Worm (Caenorhabditis elegans) whole organism, young adult: Measurements from ENCODE around the gene srd-32.

Experiments
- B0019.2 ChIP-seq: fragments of 200-800 bp; sonication (Bioruptor generic); conservative IDR thresholded peaks from 2 replicates; pipeline ENCODE4 v1.3.6; 2022; ENCODE audit warnings: missing genetic modification reagents, missing genetic modification characterization, missing compliant biosample characterization
- B0336.3 ChIP-seq: fragments of 200-800 bp; sonication (Bioruptor generic); IDR thresholded peaks from 2 replicates; pipeline ENCODE4 v1.3.6; 2022; ENCODE audit warnings: missing genetic modification characterization, missing compliant biosample characterization
- F33H1.4 ChIP-seq: fragments of 200-800 bp; sonication (Bioruptor generic); IDR thresholded peaks from 2 replicates; pipeline ENCODE4 v1.3.6; 2022; ENCODE audit warnings: missing genetic modification reagents, missing genetic modification characterization, missing compliant biosample characterization
- F55B11.4 ChIP-seq: sonication (generic microtip); optimal IDR thresholded peaks from 2 replicates; lab custom pipeline; 2016; ENCODE audit warnings: missing compliant biosample characterization, missing genetic modification characterization, borderline replicate concordance; ENCODE audit not compliant: insufficient read depth
- F57A8.1 ChIP-seq: fragments of 200-800 bp; sonication (Bioruptor generic); optimal IDR thresholded peaks from 2 replicates; lab custom pipeline; 2018; ENCODE audit warnings: mild to moderate bottlenecking, missing genetic modification characterization, moderate library complexity, missing compliant biosample characterization
- F57C9.4 ChIP-seq: sonication (generic microtip); optimal IDR thresholded peaks from 2 replicates; lab custom pipeline; 2017; ENCODE audit warnings: mild to moderate bottlenecking, missing genetic modification characterization, missing compliant biosample characterization
- T07F8.4 ChIP-seq: sonication (generic microtip); optimal IDR thresholded peaks from 2 replicates; lab custom pipeline; 2016; ENCODE audit warnings: mild to moderate bottlenecking, missing genetic modification characterization, moderate library complexity, missing compliant biosample characterization
- Y53F4B.3 ChIP-seq: fragments of 200-800 bp; sonication (Bioruptor generic); IDR thresholded peaks from 2 replicates; pipeline ENCODE4 v1.3.6; 2022; ENCODE audit warnings: missing genetic modification reagents, missing genetic modification characterization, missing compliant biosample characterization
- Y53G8AR.9 ChIP-seq: fragments of 200-800 bp; sonication (Bioruptor generic); conservative IDR thresholded peaks from 2 replicates; pipeline ENCODE4 v1.3.6; 2022; ENCODE audit warnings: missing genetic modification reagents, missing genetic modification characterization, missing compliant biosample characterization
- Y67H2A.10 ChIP-seq: fragments of 200-800 bp; sonication (Bioruptor generic); conservative IDR thresholded peaks from 2 replicates; pipeline ENCODE4 v1.3.6; 2022; ENCODE audit warnings: missing genetic modification reagents, missing genetic modification characterization, missing compliant biosample characterization
- ZK185.1 ChIP-seq: sonication (generic microtip); optimal IDR thresholded peaks from 2 replicates; lab custom pipeline; 2016; ENCODE audit warnings: mild to moderate bottlenecking, missing genetic modification characterization, missing compliant biosample characterization; ENCODE audit not compliant: poor library complexity, severe bottlenecking
- akir-1 ChIP-seq: fragments of 200-800 bp; sonication (Bioruptor generic); optimal IDR thresholded peaks from 2 replicates; lab custom pipeline; 2018; ENCODE audit warnings: mild to moderate bottlenecking, missing genetic modification characterization, moderate library complexity, missing compliant biosample characterization
- atf-7 ChIP-seq: sonication (generic microtip); optimal IDR thresholded peaks from 2 replicates; lab custom pipeline; 2017; ENCODE audit warnings: mild to moderate bottlenecking, missing genetic modification characterization, missing compliant biosample characterization
- athp-1 ChIP-seq: sonication (generic microtip); optimal IDR thresholded peaks from 2 replicates; lab custom pipeline; 2017; ENCODE audit warnings: mild to moderate bottlenecking, missing genetic modification characterization, missing compliant biosample characterization
- attf-5 ChIP-seq: fragments of 200-800 bp; sonication (Bioruptor generic); optimal IDR thresholded peaks from 2 replicates; lab custom pipeline; 2018; ENCODE audit warnings: mild to moderate bottlenecking, missing genetic modification characterization, missing compliant biosample characterization
- attf-6 ChIP-seq: fragments of 200-800 bp; sonication (Bioruptor generic); IDR thresholded peaks from 2 replicates; pipeline ENCODE4 v1.3.6; 2022; ENCODE audit warnings: missing genetic modification reagents, missing genetic modification characterization, missing compliant biosample characterization
- bed-1 ChIP-seq: fragments of 200-800 bp; sonication (Bioruptor generic); IDR thresholded peaks from 2 replicates; pipeline ENCODE4 v1.3.6; 2022; ENCODE audit warnings: missing genetic modification reagents, missing genetic modification characterization, missing compliant biosample characterization
- ceh-91 ChIP-seq: fragments of 200-800 bp; sonication (Bioruptor generic); IDR thresholded peaks from 2 replicates; pipeline ENCODE4 v1.3.6; 2022; ENCODE audit warnings: missing genetic modification reagents, missing genetic modification characterization, missing compliant biosample characterization
- die-1 ChIP-seq: sonication (generic microtip); optimal IDR thresholded peaks from 2 replicates; lab custom pipeline; 2016; ENCODE audit warnings: missing genotype, mild to moderate bottlenecking, missing genetic modification characterization, missing compliant biosample characterization
- egl-18 ChIP-seq: fragments of 200-800 bp; sonication (Bioruptor generic); IDR thresholded peaks from 2 replicates; pipeline ENCODE4 v1.3.6; 2022; ENCODE audit warnings: missing genetic modification reagents, missing genetic modification characterization, missing compliant biosample characterization
- ekl-4 ChIP-seq: fragments of 200-800 bp; sonication (Bioruptor generic); IDR thresholded peaks from 2 replicates; pipeline ENCODE4 v1.3.6; 2022; ENCODE audit warnings: missing genetic modification reagents, missing genetic modification characterization, missing compliant biosample characterization
- hrde-1 ChIP-seq: sonication (generic microtip); optimal IDR thresholded peaks from 2 replicates; lab custom pipeline; 2016; ENCODE audit warnings: missing genetic modification characterization, mild to moderate bottlenecking, missing compliant biosample characterization, moderate library complexity, missing genotype, missing genetic modification reagents, borderline replicate concordance
- hsf-1 ChIP-seq: fragments of 200-800 bp; sonication (Bioruptor generic); IDR thresholded peaks from 2 replicates; pipeline ENCODE4 v1.3.6; 2022; ENCODE audit warnings: missing genetic modification reagents, missing genetic modification characterization, missing compliant biosample characterization
- lir-1 ChIP-seq: fragments of 200-800 bp; sonication (Bioruptor generic); conservative IDR thresholded peaks from 2 replicates; pipeline ENCODE4 v1.3.6; 2022; ENCODE audit warnings: missing genetic modification reagents, missing genetic modification characterization, missing compliant biosample characterization
- lsl-1 ChIP-seq: fragments of 200-800 bp; sonication (Bioruptor generic); optimal IDR thresholded peaks from 2 replicates; lab custom pipeline; 2018; ENCODE audit warnings: mild to moderate bottlenecking, missing genetic modification characterization, moderate library complexity, missing compliant biosample characterization
- madf-10 ChIP-seq: sonication (generic microtip); optimal IDR thresholded peaks from 2 replicates; lab custom pipeline; 2016; ENCODE audit warnings: mild to moderate bottlenecking, missing genetic modification characterization, missing compliant biosample characterization
- madf-8 ChIP-seq: fragments of 200-800 bp; sonication (Bioruptor generic); conservative IDR thresholded peaks from 2 replicates; pipeline ENCODE4 v1.3.6; 2022; ENCODE audit warnings: missing genetic modification reagents, missing genetic modification characterization, missing compliant biosample characterization
- mel-28 ChIP-seq: sonication (generic microtip); optimal IDR thresholded peaks from 2 replicates; lab custom pipeline; 2016; ENCODE audit warnings: borderline replicate concordance, mild to moderate bottlenecking, missing genetic modification characterization, missing compliant biosample characterization
- nhr-179 ChIP-seq: sonication (generic microtip); optimal IDR thresholded peaks from 2 replicates; lab custom pipeline; 2016; ENCODE audit warnings: mild to moderate bottlenecking, missing genetic modification characterization, missing compliant biosample characterization
- nhr-90 ChIP-seq: sonication (generic microtip); optimal IDR thresholded peaks from 2 replicates; lab custom pipeline; 2016; ENCODE audit warnings: missing genotype, mild to moderate bottlenecking, missing genetic modification characterization, missing compliant biosample characterization
- pha-4 ChIP-seq: fragments of 150-350 bp; sonication (generic microtip); optimal IDR thresholded peaks from 2 replicates; lab custom pipeline; 2014; ENCODE audit warnings: missing biosample characterization, missing genetic modification reagents, missing genetic modification characterization
- sdz-38 ChIP-seq: sonication (generic microtip); optimal IDR thresholded peaks from 2 replicates; lab custom pipeline; 2016; ENCODE audit warnings: missing genotype, missing genetic modification characterization, missing compliant biosample characterization
- tlf-1 ChIP-seq: fragments of 200-800 bp; sonication (Bioruptor generic); optimal IDR thresholded peaks from 2 replicates; lab custom pipeline; 2018; ENCODE audit warnings: mild to moderate bottlenecking, missing genetic modification characterization, missing compliant biosample characterization
- ztf-28 ChIP-seq: fragments of 200-800 bp; sonication (Bioruptor generic); IDR thresholded peaks from 2 replicates; pipeline ENCODE4 v1.3.6; 2022; ENCODE audit warnings: missing genetic modification reagents, missing genetic modification characterization, missing compliant biosample characterization
- ztf-3 ChIP-seq: fragments of 200-800 bp; sonication (Bioruptor generic); optimal IDR thresholded peaks from 2 replicates; lab custom pipeline; 2018; ENCODE audit warnings: mild to moderate bottlenecking, missing genetic modification characterization, missing compliant biosample characterization
- ztf-6 ChIP-seq: fragments of 200-800 bp; sonication (Bioruptor generic); IDR thresholded peaks from 2 replicates; pipeline ENCODE4 v1.3.6; 2022; ENCODE audit warnings: missing genetic modification reagents, missing genetic modification characterization, missing compliant biosample characterization

srd-32 gene

ce11 chrV:4871992-4872391 is 6.5 kb downstream of the srd-32 start, which contains the start of gene srd-33:
Gene srd-33, plus strand, starts transcription at chrV:4872292.
- TF ChIP-seq die-1 (tag; lab: Kevin White, UChicago) (no peak), F33H1.4 (GFP tag; lab: Robert Waterston, UW) (no peak), ztf-28 (GFP tag; lab: Robert Waterston, UW) (no peak), ekl-4 (GFP tag; lab: Robert Waterston, UW) (no peak), B0336.3 (GFP tag; lab: Robert Waterston, UW) (no peak), madf-10 (tag; lab: Kevin White, UChicago) (no peak), nhr-179 (tag; lab: Kevin White, UChicago) (no peak), ZK185.1 (tag; lab: Kevin White, UChicago) (no peak), lsl-1 (GFP tag; lab: Kevin White, UChicago) (no peak), hrde-1 (tag; lab: Kevin White, UChicago) (no peak), Y67H2A.10 (GFP tag; lab: Robert Waterston, UW) (no peak), attf-5 (GFP tag; lab: Kevin White, UChicago) (no peak), nhr-90 (no peak), atf-7 (tag; lab: Kevin White, UChicago) (no peak)

- TF ChIP-seq ZK185.1 (tag; lab: Kevin White, UChicago): no peak
- no peak for TF ChIP-seq ztf-3 (GFP tag; lab: Kevin White, UChicago)
- TF ChIP-seq F57C9.4 (tag; lab: Kevin White, UChicago): no peak
- no peak for TF ChIP-seq T07F8.4 (tag; lab: Kevin White, UChicago)
- no peak for TF ChIP-seq F55B11.4 (tag; lab: Kevin White, UChicago)
- TF ChIP-seq athp-1 (tag; lab: Kevin White, UChicago): no peak
- TF ChIP-seq Y53F4B.3: no peak
- TF ChIP-seq mel-28 (tag; lab: Kevin White, UChicago): no peak
- no peak for TF ChIP-seq die-1 (tag; lab: Kevin White, UChicago)
- TF ChIP-seq sdz-38 (tag; lab: Kevin White, UChicago): no peak
- TF ChIP-seq ceh-91 (GFP tag; lab: Robert Waterston, UW): no peak
Observed at ce11 chrV:4877587-4877986, 12.1 kb downstream of the srd-32 start, which contains the start of gene T19H12.6. Gene T19H12.6, minus strand, starts transcription at chrV:4877687.

DNA sequence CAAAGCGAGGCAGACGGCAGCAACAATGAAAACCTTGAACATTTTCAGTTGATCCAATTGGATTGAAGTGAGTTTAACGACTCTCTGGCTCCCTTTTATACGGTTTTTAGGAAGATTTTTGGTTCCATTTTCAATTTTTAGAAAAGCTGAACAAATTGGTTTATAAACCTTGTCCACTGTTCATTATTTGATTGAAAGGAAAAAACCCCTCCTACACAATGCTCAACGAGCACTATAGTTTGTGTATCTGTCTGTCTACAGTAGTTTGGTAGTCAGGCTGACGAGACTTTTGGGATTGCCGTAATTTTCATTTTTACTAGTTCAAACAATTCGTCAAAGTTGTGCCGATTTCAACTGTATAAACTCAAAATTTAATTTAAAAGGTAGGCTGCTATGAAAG is 13.8 kb downstream of the srd-32 start, which contains the start of gene T19H12.15:
T19H12.15 (minus strand) TSS at position 101 of the 400 bp plus-strand sequence.
- TF ChIP-seq hsf-1 (GFP tag; lab: Robert Waterston, UW) (no peak), ekl-4 (GFP tag; lab: Robert Waterston, UW) (no peak), ZK185.1 (tag; lab: Kevin White, UChicago) (no peak), ztf-6 (GFP tag; lab: Robert Waterston, UW) (no peak), tlf-1 (GFP tag; lab: Kevin White, UChicago) (no peak), lir-1 (no peak), F57A8.1 (GFP tag; lab: Kevin White, UChicago) (no peak), Y53G8AR.9 (GFP tag; lab: Robert Waterston, UW) (no peak), attf-6 (GFP tag; lab: Robert Waterston, UW) (no peak), pha-4 (tag; lab: Kevin White, UChicago) (no peak), akir-1 (GFP tag; lab: Kevin White, UChicago) (no peak), T07F8.4 (tag; lab: Kevin White, UChicago) (no peak), B0019.2 (GFP tag; lab: Robert Waterston, UW) (no peak), madf-8 (GFP tag; lab: Robert Waterston, UW) (no peak), bed-1 (GFP tag; lab: Robert Waterston, UW) (no peak), egl-18 (no peak), hrde-1 (tag; lab: Kevin White, UChicago) (no peak)
